Worm (Caenorhabditis elegans) whole organism, late embryonic: Measurements from ENCODE around the gene clc-12.

Source experiments
- C08G9.2 ChIP-seq: sonication (generic microtip); optimal IDR thresholded peaks from 2 replicates; lab custom pipeline; 2016; ENCODE audit warnings: mild to moderate bottlenecking, missing genetic modification characterization, moderate library complexity, missing compliant biosample characterization
- C38D4.7 ChIP-seq: fragments of 200-800 bp; sonication (Bioruptor generic); optimal IDR thresholded peaks from 2 replicates; lab custom pipeline; 2018; ENCODE audit warnings: mild to moderate bottlenecking, missing genetic modification characterization, moderate library complexity, missing compliant biosample characterization
- F13H6.1 ChIP-seq: sonication (generic microtip); optimal IDR thresholded peaks from 2 replicates; lab custom pipeline; 2016; ENCODE audit warnings: missing genetic modification characterization, missing compliant biosample characterization
- Y22D7AL.16 ChIP-seq: sonication (generic microtip); optimal IDR thresholded peaks from 2 replicates; lab custom pipeline; 2016; ENCODE audit warnings: missing genetic modification characterization, missing compliant biosample characterization
- ceh-14 ChIP-seq: sonication (generic microtip); optimal IDR thresholded peaks from 2 replicates; lab custom pipeline; 2016; ENCODE audit warnings: missing genotype, missing genetic modification characterization, missing compliant biosample characterization
- ceh-18 ChIP-seq: sonication (generic microtip); optimal IDR thresholded peaks from 2 replicates; lab custom pipeline; 2016; ENCODE audit warnings: missing genetic modification characterization, missing compliant biosample characterization
- ceh-19 ChIP-seq: fragments of 200-800 bp; sonication (Bioruptor generic); optimal IDR thresholded peaks from 2 replicates; lab custom pipeline; 2018; ENCODE audit warnings: mild to moderate bottlenecking, missing genetic modification characterization, missing compliant biosample characterization
- ceh-24 ChIP-seq: sonication (generic microtip); optimal IDR thresholded peaks from 2 replicates; lab custom pipeline; 2016; ENCODE audit warnings: mild to moderate bottlenecking, missing genetic modification characterization, missing compliant biosample characterization
- ceh-30 ChIP-seq: fragments of 150-350 bp; optimal IDR thresholded peaks from 2 replicates; lab custom pipeline; 2014; ENCODE audit warnings: missing biosample characterization, missing genetic modification characterization
- ceh-31 ChIP-seq: sonication (generic microtip); optimal IDR thresholded peaks from 2 replicates; lab custom pipeline; 2016; ENCODE audit warnings: missing genetic modification characterization, missing compliant biosample characterization
- ceh-34 ChIP-seq: sonication (generic microtip); optimal IDR thresholded peaks from 2 replicates; lab custom pipeline; 2016; ENCODE audit warnings: mild to moderate bottlenecking, missing genetic modification characterization, missing compliant biosample characterization
- ceh-9 ChIP-seq: sonication (generic microtip); optimal IDR thresholded peaks from 2 replicates; lab custom pipeline; 2016; ENCODE audit warnings: mild to moderate bottlenecking, missing genetic modification characterization, inconsistent platforms, missing compliant biosample characterization
- che-1 ChIP-seq: sonication (generic microtip); optimal IDR thresholded peaks from 2 replicates; lab custom pipeline; 2016; ENCODE audit warnings: mild to moderate bottlenecking, missing genetic modification characterization, missing compliant biosample characterization
- dve-1 ChIP-seq: sonication (generic microtip); optimal IDR thresholded peaks from 2 replicates; lab custom pipeline; 2017; ENCODE audit warnings: antibody characterized with exemption, mild to moderate bottlenecking, missing genetic modification characterization, missing compliant biosample characterization
- ets-4 ChIP-seq: sonication (generic microtip); optimal IDR thresholded peaks from 2 replicates; lab custom pipeline; 2016; ENCODE audit warnings: missing genetic modification characterization, missing compliant biosample characterization
- eyg-1 ChIP-seq: sonication (generic microtip); optimal IDR thresholded peaks from 2 replicates; lab custom pipeline; 2016; ENCODE audit warnings: missing genotype, missing genetic modification characterization, missing compliant biosample characterization
- fax-1 ChIP-seq: sonication (generic microtip); optimal IDR thresholded peaks from 2 replicates; lab custom pipeline; 2016; ENCODE audit warnings: missing genotype, missing genetic modification characterization, missing compliant biosample characterization
- fkh-10 ChIP-seq: fragments of 150-350 bp; optimal IDR thresholded peaks from 2 replicates; lab custom pipeline; 2014; ENCODE audit warnings: missing biosample characterization, missing genetic modification reagents, missing genetic modification characterization
- hlh-13 ChIP-seq: fragments of 200-800 bp; sonication (Bioruptor generic); optimal IDR thresholded peaks from 2 replicates; lab custom pipeline; 2018; ENCODE audit warnings: mild to moderate bottlenecking, missing genetic modification characterization, missing compliant biosample characterization
- hlh-15 ChIP-seq: sonication (generic microtip); optimal IDR thresholded peaks from 2 replicates; lab custom pipeline; 2016; ENCODE audit warnings: missing genetic modification characterization, missing compliant biosample characterization
- hlh-8 ChIP-seq: sonication (generic microtip); optimal IDR thresholded peaks from 2 replicates; lab custom pipeline; 2016; ENCODE audit warnings: missing genotype, missing genetic modification characterization, missing compliant biosample characterization
- madf-2 ChIP-seq: sonication (generic microtip); optimal IDR thresholded peaks from 2 replicates; lab custom pipeline; 2017; ENCODE audit warnings: missing genetic modification characterization, missing compliant biosample characterization
- mec-3 ChIP-seq: sonication (generic microtip); optimal IDR thresholded peaks from 2 replicates; lab custom pipeline; 2016; ENCODE audit warnings: borderline replicate concordance, missing genetic modification characterization, missing compliant biosample characterization
- nfya-1 ChIP-seq: sonication (generic microtip); optimal IDR thresholded peaks from 2 replicates; lab custom pipeline; 2017; ENCODE audit warnings: missing genetic modification characterization, mild to moderate bottlenecking, missing compliant biosample characterization, antibody characterized with exemption, moderate library complexity
- nhr-232 ChIP-seq: sonication (generic microtip); optimal IDR thresholded peaks from 2 replicates; lab custom pipeline; 2016; ENCODE audit warnings: missing genetic modification characterization, missing compliant biosample characterization
- npax-4 ChIP-seq: sonication (generic microtip); optimal IDR thresholded peaks from 2 replicates; lab custom pipeline; 2016; ENCODE audit warnings: missing genetic modification characterization, missing compliant biosample characterization
- pat-9 ChIP-seq: fragments of 200-800 bp; sonication (Bioruptor generic); optimal IDR thresholded peaks from 2 replicates; lab custom pipeline; 2018; ENCODE audit warnings: mild to moderate bottlenecking, missing genetic modification characterization, moderate library complexity, missing compliant biosample characterization
- pax-1 ChIP-seq: fragments of 150-350 bp; optimal IDR thresholded peaks from 2 replicates; lab custom pipeline; 2014; ENCODE audit warnings: missing biosample characterization, missing genetic modification characterization
- pha-2 ChIP-seq: sonication (generic microtip); optimal IDR thresholded peaks from 2 replicates; lab custom pipeline; 2017; ENCODE audit warnings: mild to moderate bottlenecking, missing genetic modification characterization, missing compliant biosample characterization
- pha-4 ChIP-seq: fragments of 150-350 bp; optimal IDR thresholded peaks from 2 replicates; lab custom pipeline; 2018; ENCODE audit warnings: missing biosample characterization, missing genetic modification reagents, missing genetic modification characterization
- pqm-1 ChIP-seq: sonication (generic microtip); optimal IDR thresholded peaks from 2 replicates; lab custom pipeline; 2016; ENCODE audit warnings: missing genetic modification characterization, missing compliant biosample characterization
- pros-1 ChIP-seq: fragments of 150-350 bp; optimal IDR thresholded peaks from 2 replicates; lab custom pipeline; 2014; ENCODE audit warnings: missing biosample characterization, missing genetic modification reagents, missing genetic modification characterization
- ref-2 ChIP-seq: sonication (generic microtip); optimal IDR thresholded peaks from 2 replicates; lab custom pipeline; 2016; ENCODE audit warnings: missing genetic modification characterization, missing compliant biosample characterization
- sdc-2 ChIP-seq: sonication (generic microtip); optimal IDR thresholded peaks from 2 replicates; lab custom pipeline; 2016; ENCODE audit warnings: missing genotype, missing genetic modification characterization, missing compliant biosample characterization
- sox-2 ChIP-seq: fragments of 200-800 bp; sonication (Bioruptor generic); IDR thresholded peaks from 2 replicates; pipeline ENCODE4 v1.3.6; 2022; ENCODE audit warnings: missing genetic modification reagents, missing genetic modification characterization, missing compliant biosample characterization
- sox-4 ChIP-seq: sonication (generic microtip); optimal IDR thresholded peaks from 2 replicates; lab custom pipeline; 2017; ENCODE audit warnings: mild to moderate bottlenecking, missing genetic modification characterization, inconsistent platforms, missing compliant biosample characterization
- tbx-7 ChIP-seq: sonication (generic microtip); optimal IDR thresholded peaks from 2 replicates; lab custom pipeline; 2016; ENCODE audit warnings: missing genotype, missing genetic modification characterization, missing compliant biosample characterization
- ttx-3 ChIP-seq: sonication (generic microtip); optimal IDR thresholded peaks from 2 replicates; lab custom pipeline; 2016; ENCODE audit warnings: missing genetic modification reagents, missing genetic modification characterization, missing compliant biosample characterization
- unc-42 ChIP-seq: sonication (generic microtip); optimal IDR thresholded peaks from 2 replicates; lab custom pipeline; 2016; ENCODE audit warnings: missing genotype, missing genetic modification characterization, missing compliant biosample characterization
- ztf-16 ChIP-seq: sonication (generic microtip); optimal IDR thresholded peaks from 2 replicates; lab custom pipeline; 2017; ENCODE audit warnings: missing genetic modification characterization, missing compliant biosample characterization

The clc-12 gene

DNA sequence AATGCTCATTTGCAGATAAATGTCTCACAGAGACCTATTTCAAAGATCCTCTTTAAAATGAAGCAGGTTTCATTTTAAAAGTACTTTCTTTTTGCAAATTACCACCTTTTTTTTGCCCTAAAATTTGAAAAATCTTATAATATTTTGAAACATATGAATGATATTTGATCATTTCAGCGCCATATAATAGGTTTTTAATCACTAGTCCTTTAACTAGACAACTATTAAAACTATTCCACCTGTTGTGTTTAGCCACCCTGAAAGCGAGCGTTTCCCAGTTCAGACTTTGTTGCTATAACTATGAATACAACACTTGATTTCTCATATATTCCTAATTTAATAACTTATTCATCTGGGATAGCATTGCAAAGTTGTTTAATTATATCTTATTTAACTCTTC, 17.5 kb downstream of the clc-12 start, which contains the start of gene srz-95:
Gene srz-95, plus strand, starts transcription at position 301 of the 400 bp plus-strand sequence.
- TF ChIP-seq ztf-16 (tag; lab: Kevin White, UChicago) = no peak
- no peak for TF ChIP-seq fkh-10 (GFP tag; lab: Kevin White, UChicago)
- TF ChIP-seq pqm-1 = no peak
- TF ChIP-seq unc-42 (tag; lab: Kevin White, UChicago) = no peak
- no peak for TF ChIP-seq ceh-30 (tag; lab: Kevin White, UChicago)
- TF ChIP-seq eyg-1 (tag; lab: Kevin White, UChicago) = no peak
- no peak for TF ChIP-seq F13H6.1
- no peak for TF ChIP-seq pha-2 (tag; lab: Kevin White, UChicago)
- TF ChIP-seq C38D4.7 = no peak
- no peak for TF ChIP-seq ceh-9 (tag; lab: Kevin White, UChicago)
- no peak for TF ChIP-seq hlh-15
- no peak for TF ChIP-seq hlh-8 (tag; lab: Kevin White, UChicago)
- no peak for TF ChIP-seq nfya-1 (tag; lab: Kevin White, UChicago)
- no peak for TF ChIP-seq ceh-34
- TF ChIP-seq ceh-24 = no peak
- no peak for TF ChIP-seq mec-3 (tag; lab: Kevin White, UChicago)
- TF ChIP-seq che-1 (tag; lab: Kevin White, UChicago) = no peak
- no peak for TF ChIP-seq pax-1 (tag; lab: Kevin White, UChicago)
- TF ChIP-seq hlh-13 (GFP tag; lab: Kevin White, UChicago) = no peak
- TF ChIP-seq pros-1 (tag; lab: Kevin White, UChicago) = no peak

DNA sequence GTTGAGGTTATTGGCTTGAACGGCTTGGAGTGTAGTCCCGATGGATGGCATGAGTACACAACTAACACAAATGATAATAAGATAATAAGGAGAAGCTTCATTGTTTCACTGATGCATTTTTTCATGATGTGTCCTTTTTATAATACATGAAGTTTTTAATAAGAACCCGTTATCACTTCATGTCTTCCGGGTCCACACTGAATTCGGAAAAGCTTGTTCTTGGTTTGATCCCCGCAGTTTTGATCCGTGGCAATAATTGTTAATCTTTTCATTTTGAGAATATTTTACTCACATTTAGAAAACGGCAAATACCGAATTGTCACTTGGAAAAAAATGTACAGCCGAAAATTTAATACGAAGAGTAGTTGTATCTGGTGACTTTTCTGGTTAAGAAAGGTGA, 20.6 kb downstream of the clc-12 start, which contains the start of gene Y102A5C.27:
Gene Y102A5C.27, minus strand, starts transcription at position 101 of the 400 bp plus-strand sequence.
- TF ChIP-seq npax-4 (tag; lab: Kevin White, UChicago) (no peak), ceh-18 (tag; lab: Kevin White, UChicago) (no peak), C08G9.2 (tag; lab: Kevin White, UChicago) (no peak), nhr-232 (tag; lab: Kevin White, UChicago) (no peak), pros-1 (tag; lab: Kevin White, UChicago) (no peak), ceh-14 (tag; lab: Kevin White, UChicago) (no peak), hlh-13 (GFP tag; lab: Kevin White, UChicago) (no peak), hlh-8 (tag; lab: Kevin White, UChicago) (no peak)
- TF ChIP-seq, all 69 proteins: peak for 0

ce11 chrV:16987783-16988182, 21.4 kb downstream of the clc-12 start:
- TF ChIP-seq Y22D7AL.16 (tag; lab: Kevin White, UChicago) = no peak
- TF ChIP-seq che-1 (tag; lab: Kevin White, UChicago) = no peak
- no peak for TF ChIP-seq fax-1 (tag; lab: Kevin White, UChicago)
- no peak for TF ChIP-seq tbx-7 (tag; lab: Kevin White, UChicago)
- no peak for TF ChIP-seq ceh-14 (tag; lab: Kevin White, UChicago)
- TF ChIP-seq ref-2 (tag; lab: Kevin White, UChicago) = no peak

- TF ChIP-seq fax-1 (tag; lab: Kevin White, UChicago) (no peak), ttx-3 (no peak), mec-3 (tag; lab: Kevin White, UChicago) (no peak), madf-2 (no peak), dve-1 (no peak), sox-4 (tag; lab: Kevin White, UChicago) (no peak), pat-9 (tag; lab: Kevin White, UChicago) (no peak), pros-1 (tag; lab: Kevin White, UChicago) (no peak), ceh-14 (tag; lab: Kevin White, UChicago) (no peak), Y22D7AL.16 (tag; lab: Kevin White, UChicago) (no peak), ceh-31 (tag; lab: Kevin White, UChicago) (no peak), ceh-19 (no peak), sdc-2 (no peak), eyg-1 (tag; lab: Kevin White, UChicago) (no peak), sox-2 (GFP tag; lab: Robert Waterston, UW) (no peak), ets-4 (tag; lab: Kevin White, UChicago) (no peak), pha-4 (tag; lab: Kevin White, UChicago) (no peak), hlh-13 (GFP tag; lab: Kevin White, UChicago) (no peak), che-1 (tag; lab: Kevin White, UChicago) (no peak)
Observed at ce11 chrV:16987035-16987434, 22.2 kb downstream of the clc-12 start, which contains the start of gene Y102A5C.40. Gene Y102A5C.40, minus strand, starts transcription at chrV:16987135.
